Fruit fly (Drosophila melanogaster) whole organism, embryonic: ENCODE data around the gene CG10694.
A peak's percentile ranks its signal among the peaks of the same experiment; 100 is the strongest.

Source experiments
- Blimp-1 ChIP-seq: fragments of 200-800 bp; sonication (Bioruptor generic); optimal IDR thresholded peaks from 3 replicates; lab custom pipeline; 2018; ENCODE audit warnings: missing biosample characterization, missing genetic modification characterization, mild to moderate bottlenecking, moderate library complexity, missing genetic modification reagents
- CG10959 ChIP-seq: fragments of 200-800 bp; sonication (Bioruptor generic); IDR thresholded peaks from 2 replicates; pipeline ENCODE4 v1.3.6; 2022; ENCODE audit warnings: missing biosample characterization, missing genetic modification characterization
- CG13123 ChIP-seq: fragments of 200-800 bp; sonication (Bioruptor generic); optimal IDR thresholded peaks from 2 replicates; lab custom pipeline; 2016; ENCODE audit warnings: missing biosample characterization, missing genetic modification characterization
- CG14050 ChIP-seq: fragments of 200-800 bp; sonication (Bioruptor generic); IDR thresholded peaks from 3 replicates; pipeline ENCODE4 v1.3.6; 2022; ENCODE audit warnings: missing biosample characterization, missing genetic modification characterization
- CG17186 ChIP-seq: fragments of 200-800 bp; sonication (Bioruptor generic); optimal IDR thresholded peaks from 3 replicates; lab custom pipeline; 2017; ENCODE audit warnings: missing biosample characterization, missing genetic modification reagents, missing genetic modification characterization
- CG17361 ChIP-seq: fragments of 200-800 bp; sonication (Bioruptor generic); IDR thresholded peaks from 3 replicates; pipeline ENCODE4 v1.3.6; 2022; ENCODE audit warnings: missing biosample characterization, missing genetic modification characterization
- CG17802 ChIP-seq: fragments of 200-800 bp; sonication (Bioruptor generic); optimal IDR thresholded peaks from 2 replicates; lab custom pipeline; 2018; ENCODE audit warnings: missing biosample characterization, mild to moderate bottlenecking, missing genetic modification characterization, moderate library complexity
- CG1792 ChIP-seq: fragments of 200-800 bp; sonication (Bioruptor generic); optimal IDR thresholded peaks from 2 replicates; lab custom pipeline; 2016; ENCODE audit warnings: missing biosample characterization, missing genetic modification characterization
- CG18262 ChIP-seq: fragments of 200-800 bp; optimal IDR thresholded peaks from 3 replicates; lab custom pipeline; 2019; ENCODE audit warnings: missing biosample characterization, mild to moderate bottlenecking, missing genetic modification characterization, moderate library complexity
- CG2678 ChIP-seq: fragments of 200-800 bp; sonication (Bioruptor generic); optimal IDR thresholded peaks from 3 replicates; lab custom pipeline; 2019; ENCODE audit warnings: missing biosample characterization, mild to moderate bottlenecking, missing genetic modification characterization, moderate library complexity
- CG2712 ChIP-seq: fragments of 200-800 bp; optimal IDR thresholded peaks from 3 replicates; lab custom pipeline; 2019; ENCODE audit warnings: missing biosample characterization, mild to moderate bottlenecking, missing genetic modification characterization, moderate library complexity
- CG31365 ChIP-seq: fragments of 200-800 bp; sonication (Bioruptor generic); optimal IDR thresholded peaks from 2 replicates; lab custom pipeline; 2018; ENCODE audit warnings: missing biosample characterization, mild to moderate bottlenecking, missing genetic modification characterization
- CG33213 ChIP-seq: fragments of 200-800 bp; sonication (Bioruptor generic); optimal IDR thresholded peaks from 3 replicates; lab custom pipeline; 2016; ENCODE audit warnings: missing biosample characterization, missing genetic modification characterization
- CG6765 ChIP-seq: fragments of 200-800 bp; sonication (Bioruptor generic); optimal IDR thresholded peaks from 3 replicates; lab custom pipeline; 2017; ENCODE audit warnings: missing biosample characterization, mild to moderate bottlenecking, missing genetic modification characterization
- CG8388 ChIP-seq: fragments of 200-800 bp; sonication (Bioruptor generic); optimal IDR thresholded peaks from 2 replicates; lab custom pipeline; 2019; ENCODE audit warnings: missing biosample characterization, mild to moderate bottlenecking, missing genetic modification characterization, moderate library complexity
- CG9215 ChIP-seq: fragments of 200-800 bp; sonication (Bioruptor generic); IDR thresholded peaks from 2 replicates; pipeline ENCODE4 v1.3.6; 2022; ENCODE audit warnings: missing biosample characterization, missing genetic modification characterization
- CoRest ChIP-seq: fragments of 200-800 bp; sonication (Bioruptor generic); optimal IDR thresholded peaks from 3 replicates; lab custom pipeline; 2018; ENCODE audit warnings: missing biosample characterization, mild to moderate bottlenecking, missing genetic modification characterization, moderate library complexity
- D19A ChIP-seq: fragments of 200-800 bp; optimal IDR thresholded peaks from 3 replicates; lab custom pipeline; 2019; ENCODE audit warnings: missing biosample characterization, mild to moderate bottlenecking, missing genetic modification characterization, moderate library complexity
- Doc3 ChIP-seq: fragments of 200-800 bp; sonication (Bioruptor generic); IDR thresholded peaks from 3 replicates; pipeline ENCODE4 v1.3.6; 2022; ENCODE audit warnings: missing biosample characterization, missing genetic modification characterization; ENCODE audit not compliant: partially characterized antibody
- Drgx ChIP-seq: fragments of 200-800 bp; sonication (Bioruptor generic); IDR thresholded peaks from 2 replicates; pipeline ENCODE4 v1.3.6; 2022; ENCODE audit warnings: missing biosample characterization, missing genetic modification characterization
- E2f1 ChIP-seq: fragments of 200-800 bp; sonication (Bioruptor generic); IDR thresholded peaks from 2 replicates; pipeline ENCODE4 v1.3.6; 2022; ENCODE audit warnings: missing biosample characterization, missing genetic modification characterization
- Gug ChIP-seq: fragments of 200-800 bp; sonication (Bioruptor generic); IDR thresholded peaks from 4 replicates; pipeline ENCODE4 v1.3.6; 2022; ENCODE audit warnings: missing biosample characterization, missing genetic modification characterization
- H15 ChIP-seq: fragments of 200-800 bp; sonication (Bioruptor generic); IDR thresholded peaks from 3 replicates; pipeline ENCODE4 v1.3.6; 2022; ENCODE audit warnings: missing biosample characterization, missing genetic modification characterization
- HHEX ChIP-seq: fragments of 200-800 bp; sonication (Bioruptor generic); optimal IDR thresholded peaks from 3 replicates; lab custom pipeline; 2017; ENCODE audit warnings: missing biosample characterization, mild to moderate bottlenecking, missing genetic modification characterization, missing genetic modification reagents
- Hr51 ChIP-seq, 2 experiments: fragments of 200-800 bp; sonication (Bioruptor generic); optimal IDR thresholded peaks; 2 replicates in 1 of 2; 3 replicates in 1 of 2; lab custom pipeline; 2016 to 2018; ENCODE audit warnings: missing biosample characterization in 2 of 2, missing genetic modification characterization in 2 of 2, mild to moderate bottlenecking in 1 of 2, moderate library complexity in 1 of 2
- Ptx1 ChIP-seq: fragments of 200-800 bp; sonication (Bioruptor generic); IDR thresholded peaks from 2 replicates; pipeline ENCODE4 v1.3.6; 2022; ENCODE audit warnings: missing biosample characterization, missing genetic modification characterization
- Ravus ChIP-seq: fragments of 200-800 bp; sonication (Bioruptor generic); IDR thresholded peaks from 2 replicates; pipeline ENCODE4 v1.3.6; 2022; ENCODE audit warnings: missing biosample characterization, missing genetic modification characterization
- Stat92E ChIP-seq, 3 experiments: fragments of >200 bp in 2 of 3; fragments of 200-800 bp in 1 of 3; sonication (Bioruptor generic) in 1 of 3; optimal IDR thresholded peaks; 2 replicates each; lab custom pipeline; 2017 to 2019; ENCODE audit warnings: missing biosample characterization in 3 of 3, missing genetic modification characterization in 3 of 3, mild to moderate bottlenecking in 1 of 3, moderate library complexity in 1 of 3
- Xrp1 ChIP-seq: fragments of 200-800 bp; sonication (Bioruptor generic); IDR thresholded peaks from 2 replicates; pipeline ENCODE4 v1.3.6; 2022; ENCODE audit warnings: missing biosample characterization, missing genetic modification characterization
- ase ChIP-seq: fragments of 200-800 bp; sonication (Bioruptor generic); IDR thresholded peaks from 3 replicates; pipeline ENCODE4 v1.3.6; 2022; ENCODE audit warnings: missing biosample characterization, missing genetic modification characterization
- bcd ChIP-seq: fragments of 200-800 bp; sonication (Bioruptor generic); optimal IDR thresholded peaks from 2 replicates; lab custom pipeline; 2017; ENCODE audit warnings: missing biosample characterization, mild to moderate bottlenecking, missing genetic modification characterization
- ci ChIP-seq: fragments of 200-800 bp; sonication (Bioruptor generic); IDR thresholded peaks from 3 replicates; pipeline ENCODE4 v1.3.6; 2022; ENCODE audit warnings: missing biosample characterization, missing genetic modification characterization
- corto ChIP-seq: fragments of 200-800 bp; sonication (Bioruptor generic); optimal IDR thresholded peaks from 2 replicates; lab custom pipeline; 2016; ENCODE audit warnings: missing biosample characterization, mild to moderate bottlenecking, missing genetic modification characterization, moderate library complexity
- croc ChIP-seq: fragments of 200-800 bp; sonication (Bioruptor generic); conservative IDR thresholded peaks from 3 replicates; pipeline ENCODE4 v1.3.6; 2022; ENCODE audit warnings: missing biosample characterization, missing genetic modification characterization
- dmrt11E ChIP-seq: fragments of 200-800 bp; sonication (Bioruptor generic); optimal IDR thresholded peaks from 3 replicates; lab custom pipeline; 2018; ENCODE audit warnings: missing biosample characterization, mild to moderate bottlenecking, missing genetic modification characterization, moderate library complexity
- dpn ChIP-seq, 2 experiments: fragments of 200-800 bp; sonication (Bioruptor generic); optimal IDR thresholded peaks; 3 replicates each; lab custom pipeline; 2016; ENCODE audit warnings: missing biosample characterization in 2 of 2, missing genetic modification characterization in 2 of 2
- dysf ChIP-seq: fragments of 200-800 bp; sonication (Bioruptor generic); IDR thresholded peaks from 3 replicates; pipeline ENCODE4 v1.3.6; 2022; ENCODE audit warnings: missing biosample characterization, missing genetic modification characterization
- ems ChIP-seq: fragments of 200-800 bp; sonication (Bioruptor generic); optimal IDR thresholded peaks from 3 replicates; lab custom pipeline; 2016; ENCODE audit warnings: missing biosample characterization, missing genetic modification characterization
- fd96Cb ChIP-seq: fragments of 200-800 bp; sonication (Bioruptor generic); optimal IDR thresholded peaks from 2 replicates; lab custom pipeline; 2018; ENCODE audit warnings: missing biosample characterization, mild to moderate bottlenecking, missing genetic modification characterization, moderate library complexity
- gem ChIP-seq: fragments of 200-800 bp; sonication (Bioruptor generic); optimal IDR thresholded peaks from 2 replicates; lab custom pipeline; 2019; ENCODE audit warnings: missing biosample characterization, mild to moderate bottlenecking, missing genetic modification characterization, moderate library complexity
- gro ChIP-seq: fragments of 200-800 bp; sonication (Bioruptor generic); optimal IDR thresholded peaks from 2 replicates; lab custom pipeline; 2016; ENCODE audit warnings: missing biosample characterization, missing genetic modification characterization
- lbe ChIP-seq: fragments of 200-800 bp; sonication (Bioruptor generic); optimal IDR thresholded peaks from 2 replicates; lab custom pipeline; 2016; ENCODE audit warnings: missing biosample characterization, mild to moderate bottlenecking, missing genetic modification characterization
- lola ChIP-seq, 3 experiments: fragments of >200 bp in 2 of 3; fragments of 200-800 bp in 1 of 3; sonication (Bioruptor generic) in 1 of 3; optimal IDR thresholded peaks; 2 replicates each; lab custom pipeline; 2017 to 2019; ENCODE audit warnings: missing biosample characterization in 3 of 3, missing genetic modification characterization in 3 of 3, mild to moderate bottlenecking in 1 of 3, moderate library complexity in 1 of 3
- row ChIP-seq: fragments of 200-800 bp; sonication (Bioruptor generic); IDR thresholded peaks from 3 replicates; pipeline ENCODE4 v1.3.6; 2022; ENCODE audit warnings: missing biosample characterization, missing genetic modification characterization
- seq ChIP-seq: fragments of 200-800 bp; sonication (Bioruptor generic); IDR thresholded peaks from 2 replicates; pipeline ENCODE4 v1.3.6; 2022; ENCODE audit warnings: missing biosample characterization, missing genetic modification characterization
- tgo ChIP-seq: fragments of 200-800 bp; sonication (Bioruptor generic); IDR thresholded peaks from 3 replicates; pipeline ENCODE4 v1.3.6; 2022; ENCODE audit warnings: missing biosample characterization, missing genetic modification characterization
- tio ChIP-seq: fragments of 200-800 bp; sonication (Bioruptor generic); optimal IDR thresholded peaks from 2 replicates; lab custom pipeline; 2017; ENCODE audit warnings: missing biosample characterization, missing genetic modification characterization, inconsistent platforms
- ttk ChIP-seq: fragments of 200-800 bp; sonication (Bioruptor generic); IDR thresholded peaks from 2 replicates; pipeline ENCODE4 v2.1.2; 2022; ENCODE audit warnings: missing biosample characterization, missing genetic modification characterization
- usp ChIP-seq: fragments of >200 bp; optimal IDR thresholded peaks from 2 replicates; lab custom pipeline; 2017; ENCODE audit warnings: missing biosample characterization, missing genetic modification characterization
- zfh2 ChIP-seq: fragments of 200-800 bp; sonication (Bioruptor generic); optimal IDR thresholded peaks from 2 replicates; lab custom pipeline; 2016; ENCODE audit warnings: missing biosample characterization, missing genetic modification characterization

Gene CG10694

dm6 chr3R:24142971-24143370 is 35.8 kb downstream of the CG10694 start (continued):
- TF ChIP-seq Ravus (GFP tag; lab: Robert Waterston, UW) = no peak
- no peak for TF ChIP-seq CG14050 (GFP tag; lab: Robert Waterston, UW)
- TF ChIP-seq zfh2 (GFP tag; lab: Kevin White, UChicago) = no peak
- peak; percentile 51; the same call in 1 of the 2 replicates for TF ChIP-seq Ptx1 (GFP tag; lab: Robert Waterston, UW)
- peak; percentile 47 for TF ChIP-seq CG2678
- no peak for TF ChIP-seq tio (GFP tag; lab: Kevin White, UChicago)
- TF ChIP-seq seq (GFP tag; lab: Robert Waterston, UW) = no peak
- TF ChIP-seq H15 (GFP tag; lab: Robert Waterston, UW) = 0 out of 3 replicates have a peak, but pooled peaks have one; percentile 41
- TF ChIP-seq CG33213 (GFP tag; lab: Kevin White, UChicago) = no peak
- 0 out of 4 replicates have a peak, but pooled peaks have one; percentile 13 for TF ChIP-seq Gug (GFP tag; lab: Robert Waterston, UW)
- peak; percentile 80 for TF ChIP-seq Drgx (GFP tag; lab: Robert Waterston, UW)
- TF ChIP-seq Xrp1 = peak; percentile 32; the same call in 1 of the 2 replicates
- peak; percentile 58 for TF ChIP-seq CG2712 (tag; lab: Kevin White, UChicago)
- TF ChIP-seq CG17802 (tag; lab: Kevin White, UChicago) = peak; percentile 4
- TF ChIP-seq corto = peak; percentile 76
- peak; percentile 79 for TF ChIP-seq lbe (GFP tag; lab: Kevin White, UChicago)
- TF ChIP-seq CG6765 (GFP tag; lab: Kevin White, UChicago) = no peak
- TF ChIP-seq ci (GFP tag; lab: Robert Waterston, UW) = peak; percentile 63; the same call in 1 of the 3 replicates
- peak; percentile 40; the same call in 2 of the 3 replicates for TF ChIP-seq dysf (GFP tag; lab: Robert Waterston, UW)
- peak; percentile 52 for TF ChIP-seq row (GFP tag; lab: Robert Waterston, UW)
- no peak for TF ChIP-seq CG9215 (GFP tag; lab: Robert Waterston, UW)
- no peak for TF ChIP-seq CG10959 (GFP tag; lab: Robert Waterston, UW)
- TF ChIP-seq dmrt11E (tag; lab: Kevin White, UChicago) = peak; percentile 23
- peak; percentile 40 for TF ChIP-seq fd96Cb
- no peak for TF ChIP-seq CG1792
- TF ChIP-seq CG13123 (GFP tag; lab: Kevin White, UChicago) = no peak
- no peak for TF ChIP-seq gro (GFP tag; lab: Kevin White, UChicago)
- no peak for TF ChIP-seq usp (GFP tag; lab: Kevin White, UChicago)
- peak; percentile 12 for TF ChIP-seq CG8388 (GFP tag; lab: Kevin White, UChicago)
- TF ChIP-seq Blimp-1 (GFP tag; lab: Kevin White, UChicago) = peak; percentile 57
- peak in 1 of 2 experiments; percentile 20 for TF ChIP-seq Hr51 (GFP tag; optimal IDR thresholded peaks at IDR 0.05; lab: Kevin White, UChicago)
- peak; percentile 37 for TF ChIP-seq D19A (tag; lab: Kevin White, UChicago)
- no peak for TF ChIP-seq CG17186 (GFP tag; lab: Kevin White, UChicago)
- TF ChIP-seq CG18262 (tag; lab: Kevin White, UChicago) = peak; percentile 47
- peak; percentile 58 for TF ChIP-seq E2f1
- TF ChIP-seq Doc3 (GFP tag; lab: Robert Waterston, UW) = no peak
- TF ChIP-seq CG17361 (GFP tag; lab: Robert Waterston, UW) = no peak
- TF ChIP-seq tgo = peak; percentile 46; the same call in 2 of the 3 replicates
- TF ChIP-seq dpn (GFP tag; optimal IDR thresholded peaks at IDR 0.05; lab: Kevin White, UChicago) = peak in 1 of 2 experiments; percentile 14
- TF ChIP-seq ttk (GFP tag; lab: Robert Waterston, UW) = 0 out of 2 replicates have a peak, but pooled peaks have one; percentile 30
- TF ChIP-seq lola (GFP tag; optimal IDR thresholded peaks at IDR 0.05; lab: Kevin White, UChicago) = peak in 1 of 3 experiments; percentile 3
- TF ChIP-seq bcd (GFP tag; lab: Kevin White, UChicago) = peak; percentile 26
- 0 out of 3 replicates have a peak, but pooled peaks have one; percentile 14 for TF ChIP-seq ase
- no peak for TF ChIP-seq CoRest
- TF ChIP-seq gem = peak; percentile 60
- TF ChIP-seq ems (GFP tag; lab: Kevin White, UChicago) = peak; percentile 0
- TF ChIP-seq CG31365 (tag; lab: Kevin White, UChicago) = no peak
- no peak for TF ChIP-seq HHEX (GFP tag; lab: Kevin White, UChicago)
- TF ChIP-seq croc (GFP tag; lab: Robert Waterston, UW) = 0 out of 3 replicates have a peak, but pooled peaks have one; percentile 17
- no peak for TF ChIP-seq Stat92E (GFP tag; optimal IDR thresholded peaks at IDR 0.05; lab: Kevin White, UChicago)
